Fruit fly (Drosophila melanogaster) whole organism, wandering third instar larva: ENCODE data around the gene CG12301.

Experiments used
- Rel ChIP-seq, 2 experiments: fragments of 200-800 bp; sonication (Bioruptor generic) in 1 of 2; optimal IDR thresholded peaks; 2 replicates in 1 of 2; 3 replicates in 1 of 2; lab custom pipeline; 2016 to 2019; ENCODE audit warnings: mild to moderate bottlenecking in 2 of 2, missing biosample characterization in 2 of 2, missing genetic modification characterization in 2 of 2, moderate library complexity in 1 of 2
- usp ChIP-seq: fragments of >200 bp; optimal IDR thresholded peaks from 2 replicates; lab custom pipeline; 2017; ENCODE audit warnings: missing biosample characterization, missing genetic modification characterization

DNA sequence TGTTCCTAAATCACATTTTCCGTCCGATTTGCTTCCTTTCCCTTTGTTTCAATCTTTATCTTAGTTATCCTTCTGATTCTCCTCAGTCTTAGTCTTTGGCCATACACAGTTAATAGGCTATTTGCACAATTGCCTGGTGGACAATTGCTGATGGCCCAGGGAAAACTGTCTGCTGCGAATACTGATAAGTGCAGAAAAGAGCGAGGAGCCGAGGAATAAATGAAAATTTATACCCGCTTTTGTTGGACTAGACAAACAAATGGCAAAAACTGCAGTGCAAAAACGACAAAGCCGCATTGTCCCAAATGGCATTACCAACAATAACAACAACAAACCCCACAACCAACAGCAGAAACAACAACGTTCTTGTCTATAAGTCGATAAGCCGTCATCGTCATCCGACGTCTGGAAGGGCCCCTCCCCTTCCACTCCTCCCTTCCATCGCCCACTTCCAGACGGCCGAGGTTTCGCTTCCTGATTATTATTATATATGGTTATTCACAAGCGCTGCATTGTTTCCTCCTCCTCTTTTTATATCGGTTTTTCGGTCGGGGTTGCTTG, 13.6 kb downstream of the CG12301 start:
- TF ChIP-seq usp (GFP tag; lab: Kevin White, UChicago) (no peak), Rel (GFP tag; optimal IDR thresholded peaks at IDR 0.05; lab: Kevin White, UChicago) (no peak), Rel (tag; optimal IDR thresholded peaks at IDR 0.05; lab: Kevin White, UChicago) (peak; percentile 17)
